Worm (Caenorhabditis elegans) whole organism, L4 larva: ENCODE results near the gene H03A11.13.
A peak's percentile ranks its signal among the peaks of the same experiment; 100 is the strongest.

Experiments
- F10B5.3 ChIP-seq: sonication (generic microtip); optimal IDR thresholded peaks from 2 replicates; lab custom pipeline; 2016; ENCODE audit warnings: mild to moderate bottlenecking, missing genetic modification characterization, missing compliant biosample characterization
- F37D6.2 ChIP-seq: sonication (generic microtip); optimal IDR thresholded peaks from 2 replicates; lab custom pipeline; 2016; ENCODE audit warnings: mild to moderate bottlenecking, missing genetic modification characterization, missing compliant biosample characterization
- F49E8.2 ChIP-seq: sonication (generic microtip); optimal IDR thresholded peaks from 2 replicates; lab custom pipeline; 2016; ENCODE audit warnings: missing compliant biosample characterization, mild to moderate bottlenecking, missing genetic modification characterization, borderline replicate concordance
- T26A8.4 ChIP-seq: fragments of 200-800 bp; sonication (Bioruptor generic); IDR thresholded peaks from 2 replicates; pipeline ENCODE4 v1.3.6; 2022; ENCODE audit warnings: missing genetic modification characterization, missing compliant biosample characterization
- Y5F2A.4 ChIP-seq: fragments of 200-800 bp; sonication (Bioruptor generic); optimal IDR thresholded peaks from 2 replicates; lab custom pipeline; 2018; ENCODE audit warnings: mild to moderate bottlenecking, missing genetic modification characterization, missing compliant biosample characterization
- ZK337.2 ChIP-seq: fragments of 200-800 bp; sonication (Bioruptor generic); IDR thresholded peaks from 2 replicates; pipeline ENCODE4 v1.3.6; 2022; ENCODE audit warnings: missing genetic modification reagents, missing genetic modification characterization, missing compliant biosample characterization
- ZK546.5 ChIP-seq, 2 experiments: sonication (generic microtip); optimal IDR thresholded peaks; 2 replicates each; lab custom pipeline; 2017; ENCODE audit warnings: missing biosample characterization in 2 of 2, missing genetic modification characterization in 2 of 2
- aha-1 ChIP-seq: fragments of 150-350 bp; peaks from one replicate; lab custom pipeline; 2014; ENCODE audit warnings: missing biosample characterization, missing genetic modification characterization
- ama-1 ChIP-seq: fragments of 150-350 bp; optimal IDR thresholded peaks from 2 replicates; lab custom pipeline; 2014; ENCODE audit warnings: inconsistent platforms, mixed read lengths
- attf-4 ChIP-seq: sonication (generic microtip); optimal IDR thresholded peaks from 3 replicates; lab custom pipeline; 2017; ENCODE audit warnings: missing biosample characterization, missing genetic modification characterization
- ceh-20 ChIP-seq: fragments of 200-800 bp; sonication (Bioruptor generic); IDR thresholded peaks from 2 replicates; pipeline ENCODE4 v1.3.6; 2022; ENCODE audit warnings: missing genetic modification reagents, missing genetic modification characterization, missing compliant biosample characterization
- ceh-28 ChIP-seq: fragments of 150-350 bp; optimal IDR thresholded peaks from 2 replicates; lab custom pipeline; 2014; ENCODE audit warnings: missing biosample characterization, missing genetic modification reagents, missing genetic modification characterization
- ceh-32 ChIP-seq: sonication (generic microtip); optimal IDR thresholded peaks from 2 replicates; lab custom pipeline; 2016; ENCODE audit warnings: mild to moderate bottlenecking, missing genetic modification characterization, missing compliant biosample characterization; ENCODE audit not compliant: poor library complexity
- ceh-44 ChIP-seq: fragments of 200-800 bp; sonication (Bioruptor generic); IDR thresholded peaks from 2 replicates; pipeline ENCODE4 v1.3.6; 2022; ENCODE audit warnings: missing genetic modification reagents, missing genetic modification characterization, missing compliant biosample characterization
- ceh-62 ChIP-seq: sonication (generic microtip); optimal IDR thresholded peaks from 2 replicates; lab custom pipeline; 2017; ENCODE audit warnings: missing biosample characterization, missing genetic modification characterization
- ceh-82 ChIP-seq: sonication (generic microtip); optimal IDR thresholded peaks from 2 replicates; lab custom pipeline; 2017; ENCODE audit warnings: missing biosample characterization, missing genetic modification characterization
- ctbp-1 ChIP-seq: fragments of 200-800 bp; sonication (Bioruptor generic); IDR thresholded peaks from 2 replicates; pipeline ENCODE4 v1.3.6; 2022; ENCODE audit warnings: missing genetic modification reagents, missing genetic modification characterization, missing compliant biosample characterization
- daf-12 ChIP-seq: fragments of 150-350 bp; optimal IDR thresholded peaks from 2 replicates; lab custom pipeline; 2014; ENCODE audit warnings: missing biosample characterization, missing genetic modification reagents, missing genetic modification characterization
- dmd-6 ChIP-seq: fragments of 200-800 bp; sonication (Bioruptor generic); IDR thresholded peaks from 2 replicates; pipeline ENCODE4 v1.3.6; 2022; ENCODE audit warnings: missing genetic modification reagents, missing genetic modification characterization, missing compliant biosample characterization
- dmd-8 ChIP-seq: fragments of 200-800 bp; sonication (Bioruptor generic); IDR thresholded peaks from 2 replicates; pipeline ENCODE4 v1.3.6; 2022; ENCODE audit warnings: missing genetic modification characterization, missing compliant biosample characterization
- dmd-9 ChIP-seq: fragments of 200-800 bp; sonication (Bioruptor generic); IDR thresholded peaks from 2 replicates; pipeline ENCODE4 v1.3.6; 2022; ENCODE audit warnings: missing genetic modification reagents, missing genetic modification characterization, missing compliant biosample characterization
- dve-1 ChIP-seq: sonication (generic microtip); optimal IDR thresholded peaks from 2 replicates; lab custom pipeline; 2017; ENCODE audit warnings: antibody characterized with exemption, mild to moderate bottlenecking, missing genetic modification characterization, missing compliant biosample characterization; ENCODE audit not compliant: insufficient read depth
- egl-27 ChIP-seq: sonication (generic microtip); optimal IDR thresholded peaks from 3 replicates; lab custom pipeline; 2017; ENCODE audit warnings: missing biosample characterization, missing genetic modification reagents, missing genetic modification characterization
- hif-1 ChIP-seq, 2 experiments: sonication (generic microtip); optimal IDR thresholded peaks; 2 replicates each; lab custom pipeline; 2016 to 2017; ENCODE audit warnings: missing compliant biosample characterization in 2 of 2, missing genetic modification characterization in 2 of 2, missing genetic modification reagents in 2 of 2, missing genotype in 2 of 2, mild to moderate bottlenecking in 1 of 2
- hlh-11 ChIP-seq: fragments of 200-800 bp; sonication (Bioruptor generic); optimal IDR thresholded peaks from 2 replicates; lab custom pipeline; 2018; ENCODE audit warnings: mild to moderate bottlenecking, missing genetic modification characterization, missing compliant biosample characterization
- hlh-30 ChIP-seq: sonication (generic microtip); optimal IDR thresholded peaks from 2 replicates; lab custom pipeline; 2017; ENCODE audit warnings: antibody characterized with exemption, mild to moderate bottlenecking, missing genetic modification characterization, missing compliant biosample characterization; ENCODE audit not compliant: insufficient read depth
- lim-7 ChIP-seq: fragments of 200-800 bp; sonication (Bioruptor generic); IDR thresholded peaks from 2 replicates; pipeline ENCODE4 v1.3.6; 2022; ENCODE audit warnings: missing genetic modification characterization, missing compliant biosample characterization
- lin-29 ChIP-seq: fragments of 200-800 bp; sonication (Bioruptor generic); IDR thresholded peaks from 2 replicates; pipeline ENCODE4 v1.3.6; 2022; ENCODE audit warnings: missing genetic modification reagents, missing genetic modification characterization, missing compliant biosample characterization
- lsy-2 ChIP-seq, 2 experiments: fragments of 150-350 bp in 1 of 2; sonication (generic microtip) in 1 of 2; optimal IDR thresholded peaks; 2 replicates each; lab custom pipeline; 2014 to 2017; ENCODE audit warnings: missing biosample characterization in 2 of 2, missing genetic modification characterization in 2 of 2
- mdt-29 ChIP-seq: fragments of 200-800 bp; sonication (Bioruptor generic); IDR thresholded peaks from 2 replicates; pipeline ENCODE4 v1.3.6; 2022; ENCODE audit warnings: missing genetic modification reagents, missing genetic modification characterization, missing compliant biosample characterization
- mxl-2 ChIP-seq: fragments of 200-800 bp; sonication (Bioruptor generic); conservative IDR thresholded peaks from 2 replicates; pipeline ENCODE4 v1.3.6; 2022; ENCODE audit warnings: missing genetic modification reagents, missing genetic modification characterization, missing compliant biosample characterization
- mxl-3 ChIP-seq: fragments of 200-800 bp; sonication (Bioruptor generic); optimal IDR thresholded peaks from 2 replicates; lab custom pipeline; 2018; ENCODE audit warnings: mild to moderate bottlenecking, missing genetic modification characterization, missing compliant biosample characterization
- nhr-11 ChIP-seq: fragments of 150-350 bp; optimal IDR thresholded peaks from 2 replicates; lab custom pipeline; 2014; ENCODE audit warnings: missing biosample characterization, missing genetic modification characterization
- nhr-111 ChIP-seq: fragments of 200-800 bp; sonication (Bioruptor generic); optimal IDR thresholded peaks from 2 replicates; lab custom pipeline; 2018; ENCODE audit warnings: mild to moderate bottlenecking, missing genetic modification characterization, missing compliant biosample characterization
- nhr-237 ChIP-seq: sonication (generic microtip); optimal IDR thresholded peaks from 2 replicates; lab custom pipeline; 2017; ENCODE audit warnings: missing biosample characterization, missing genetic modification characterization
- nhr-25 ChIP-seq: sonication (generic microtip); optimal IDR thresholded peaks from 2 replicates; lab custom pipeline; 2017; ENCODE audit warnings: missing genetic modification characterization, mild to moderate bottlenecking, missing compliant biosample characterization, antibody characterized with exemption, moderate library complexity, borderline replicate concordance; ENCODE audit not compliant: insufficient read depth
- nhr-28 ChIP-seq: fragments of 150-350 bp; optimal IDR thresholded peaks from 2 replicates; lab custom pipeline; 2014; ENCODE audit warnings: missing biosample characterization, missing genetic modification characterization
- nhr-6 ChIP-seq: fragments of 150-350 bp; optimal IDR thresholded peaks from 2 replicates; lab custom pipeline; 2014; ENCODE audit warnings: missing biosample characterization, missing genetic modification characterization
- nhr-76 ChIP-seq: fragments of 150-350 bp; optimal IDR thresholded peaks from 2 replicates; lab custom pipeline; 2014; ENCODE audit warnings: missing biosample characterization, missing genetic modification characterization
- php-3 ChIP-seq: fragments of 200-800 bp; sonication (Bioruptor generic); IDR thresholded peaks from 2 replicates; pipeline ENCODE4 v1.3.6; 2022; ENCODE audit warnings: missing genetic modification reagents, missing genetic modification characterization, missing compliant biosample characterization
- pqm-1 ChIP-seq: sonication (generic microtip); optimal IDR thresholded peaks from 2 replicates; lab custom pipeline; 2017; ENCODE audit warnings: missing biosample characterization, missing genetic modification characterization
- set-16 ChIP-seq: fragments of 200-800 bp; sonication (Bioruptor generic); IDR thresholded peaks from 2 replicates; pipeline ENCODE4 v1.3.6; 2022; ENCODE audit warnings: missing genetic modification reagents, missing genetic modification characterization, missing compliant biosample characterization
- skn-1 ChIP-seq: fragments of 150-350 bp; optimal IDR thresholded peaks from 2 replicates; lab custom pipeline; 2014; ENCODE audit warnings: missing biosample characterization, missing genetic modification characterization
- snpc-1.2 ChIP-seq: fragments of 200-800 bp; sonication (Bioruptor generic); IDR thresholded peaks from 2 replicates; pipeline ENCODE4 v1.3.6; 2022; ENCODE audit warnings: missing genetic modification reagents, missing genetic modification characterization, missing compliant biosample characterization
- tag-97 ChIP-seq: fragments of 200-800 bp; sonication (Bioruptor generic); IDR thresholded peaks from 2 replicates; pipeline ENCODE4 v1.3.6; 2022; ENCODE audit warnings: missing genetic modification characterization, missing compliant biosample characterization
- tra-1 ChIP-seq: fragments of 200-800 bp; sonication (Bioruptor generic); IDR thresholded peaks from 2 replicates; pipeline ENCODE4 v1.3.6; 2022; ENCODE audit warnings: missing genetic modification reagents, missing genetic modification characterization, missing compliant biosample characterization
- unc-130 ChIP-seq: sonication (generic microtip); optimal IDR thresholded peaks from 2 replicates; lab custom pipeline; 2016; ENCODE audit warnings: missing genetic modification reagents, missing genetic modification characterization, missing compliant biosample characterization
- vab-7 ChIP-seq: fragments of 200-800 bp; sonication (Bioruptor generic); IDR thresholded peaks from 2 replicates; pipeline ENCODE4 v1.3.6; 2022; ENCODE audit warnings: missing genetic modification reagents, missing genetic modification characterization, missing compliant biosample characterization
- zag-1 ChIP-seq: fragments of 150-350 bp; optimal IDR thresholded peaks from 2 replicates; lab custom pipeline; 2014; ENCODE audit warnings: missing biosample characterization, missing genetic modification characterization
- zfp-3 ChIP-seq: fragments of 200-800 bp; sonication (Bioruptor generic); conservative IDR thresholded peaks from 2 replicates; pipeline ENCODE4 v1.3.6; 2022; ENCODE audit warnings: missing genetic modification reagents, missing genetic modification characterization, missing compliant biosample characterization
- zip-11 ChIP-seq: fragments of 200-800 bp; sonication (Bioruptor generic); IDR thresholded peaks from 2 replicates; pipeline ENCODE4 v1.3.6; 2022; ENCODE audit warnings: missing genetic modification characterization, missing compliant biosample characterization
- ztf-11 ChIP-seq: fragments of 150-350 bp; optimal IDR thresholded peaks from 2 replicates; lab custom pipeline; 2014; ENCODE audit warnings: missing biosample characterization, missing genetic modification characterization
- ztf-7 ChIP-seq: fragments of 150-350 bp; optimal IDR thresholded peaks from 2 replicates; lab custom pipeline; 2014; ENCODE audit warnings: missing biosample characterization, missing genetic modification characterization

Gene H03A11.13

DNA sequence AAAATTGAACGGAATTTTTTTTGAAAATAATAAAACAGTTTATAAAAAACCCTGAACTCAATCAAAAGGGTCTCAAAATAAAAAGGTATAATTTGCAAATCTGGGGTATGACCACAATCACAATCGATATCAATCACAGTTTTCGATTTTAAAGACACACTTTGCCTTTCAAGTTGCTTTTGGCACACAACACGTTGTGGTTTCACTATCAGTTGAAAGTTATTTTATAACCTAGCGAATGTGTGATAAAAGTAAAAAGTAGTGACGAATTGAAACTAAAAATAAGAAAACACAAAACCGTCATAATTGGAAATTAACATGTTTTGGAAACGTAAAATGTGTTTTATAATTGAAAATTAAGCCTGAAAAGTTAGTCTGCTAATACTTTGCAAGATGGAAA, 45.3 kb downstream of the H03A11.13 start (continued):
- TF ChIP-seq F49E8.2 (tag; lab: Kevin White, UChicago) = no peak
- no peak for TF ChIP-seq tag-97 (GFP tag; lab: Robert Waterston, UW)
- TF ChIP-seq egl-27 = no peak
- no peak for TF ChIP-seq aha-1 (tag; lab: Kevin White, UChicago)
- no peak for TF ChIP-seq ceh-20 (GFP tag; lab: Robert Waterston, UW)
- TF ChIP-seq mdt-29 (GFP tag; lab: Robert Waterston, UW) = no peak
- TF ChIP-seq nhr-6 (tag; lab: Kevin White, UChicago) = no peak
- TF ChIP-seq ceh-44 (GFP tag; lab: Robert Waterston, UW) = no peak
- TF ChIP-seq nhr-237 (tag; lab: Kevin White, UChicago) = no peak
- TF ChIP-seq nhr-76 (tag; lab: Kevin White, UChicago) = no peak
- peak; percentile 51 for TF ChIP-seq hlh-11 (tag; lab: Kevin White, UChicago)
- peak; percentile 68 for TF ChIP-seq php-3 (GFP tag; lab: Robert Waterston, UW)
- TF ChIP-seq hif-1 (tag; optimal IDR thresholded peaks at IDR 0.05; lab: Kevin White, UChicago) = no peak
- TF ChIP-seq tra-1 (GFP tag; lab: Robert Waterston, UW) = no peak
- no peak for TF ChIP-seq mxl-2 (GFP tag; lab: Robert Waterston, UW)
- TF ChIP-seq ztf-7 (tag; lab: Kevin White, UChicago) = no peak
- no peak for TF ChIP-seq T26A8.4 (GFP tag; lab: Robert Waterston, UW)
- TF ChIP-seq nhr-11 = no peak
- TF ChIP-seq ZK337.2 (GFP tag; lab: Robert Waterston, UW) = no peak
- peak; percentile 71 for TF ChIP-seq dmd-6 (GFP tag; lab: Robert Waterston, UW)
- TF ChIP-seq lsy-2 (tag; optimal IDR thresholded peaks at IDR 0.05; lab: Kevin White, UChicago) = no peak
- TF ChIP-seq skn-1 (tag; lab: Kevin White, UChicago) = no peak
- TF ChIP-seq zip-11 (GFP tag; lab: Robert Waterston, UW) = no peak
- TF ChIP-seq set-16 (GFP tag; lab: Robert Waterston, UW) = no peak
- no peak for TF ChIP-seq ctbp-1 (GFP tag; lab: Robert Waterston, UW)
- no peak for TF ChIP-seq Y5F2A.4 (GFP tag; lab: Kevin White, UChicago)
- no peak for TF ChIP-seq daf-12 (tag; lab: Kevin White, UChicago)
- TF ChIP-seq pqm-1 (tag; lab: Kevin White, UChicago) = peak; percentile 67
- no peak for TF ChIP-seq lin-29 (GFP tag; lab: Robert Waterston, UW)
- TF ChIP-seq zag-1 = no peak
- no peak for TF ChIP-seq unc-130 (GFP tag; lab: Kevin White, UChicago)
- no peak for TF ChIP-seq ceh-82 (tag; lab: Kevin White, UChicago)
- no peak for TF ChIP-seq ceh-32
- no peak for TF ChIP-seq ZK546.5 (tag; optimal IDR thresholded peaks at IDR 0.05; lab: Kevin White, UChicago)
- TF ChIP-seq hlh-30 (tag; lab: Kevin White, UChicago) = no peak
- no peak for TF ChIP-seq ceh-28 (tag; lab: Kevin White, UChicago)
- peak; percentile 11 for TF ChIP-seq mxl-3 (GFP tag; lab: Kevin White, UChicago)
- no peak for TF ChIP-seq dmd-9 (GFP tag; lab: Robert Waterston, UW)
- TF ChIP-seq F37D6.2 (tag; lab: Kevin White, UChicago) = no peak
- no peak for TF ChIP-seq F10B5.3 (tag; lab: Kevin White, UChicago)
- TF ChIP-seq dve-1 (tag; lab: Kevin White, UChicago) = peak; percentile 29
- no peak for TF ChIP-seq ztf-11 (tag; lab: Kevin White, UChicago)
- peak; percentile 77 for TF ChIP-seq nhr-28 (tag; lab: Kevin White, UChicago)
- TF ChIP-seq lim-7 (GFP tag; lab: Robert Waterston, UW) = no peak
- no peak for TF ChIP-seq snpc-1.2 (GFP tag; lab: Robert Waterston, UW)
- no peak for TF ChIP-seq ama-1 (lab: Kevin White, UChicago)
- TF ChIP-seq zfp-3 (GFP tag; lab: Robert Waterston, UW) = no peak
- TF ChIP-seq dmd-8 (GFP tag; lab: Robert Waterston, UW) = no peak
- TF ChIP-seq nhr-111 (GFP tag; lab: Kevin White, UChicago) = no peak
- TF ChIP-seq nhr-25 (tag; lab: Kevin White, UChicago) = no peak
- no peak for TF ChIP-seq vab-7
- no peak for TF ChIP-seq ceh-62 (tag; lab: Kevin White, UChicago)
- no peak for TF ChIP-seq attf-4 (tag; lab: Kevin White, UChicago)
